Fruit fly (Drosophila melanogaster): ENCODE results near the gene Ncc69.

Ncc69 gene

dm6 chr3L:12405889-12406500, 14.8 kb upstream of the Ncc69 start:
- TF ChIP-seq CG17801 (GFP tag; optimal IDR thresholded peaks at IDR 0.05; ENCODE audit: partially characterized antibody) = no peak

- TF ChIP-seq CG17801 (GFP tag; optimal IDR thresholded peaks at IDR 0.05; ENCODE audit: partially characterized antibody) = no peak
Observed at dm6 chr3L:12401800-12402199, 10.6 kb upstream of the Ncc69 start, which contains the start of gene Smyd4-2. Gene Smyd4-2 (minus strand): TSS chr3L:12401935.

dm6 chr3L:12399171-12399570, 7.9 kb upstream of the Ncc69 start, which contains the start of gene CG32104:
Gene CG32104 (minus strand): TSS chr3L:12399322.
- TF ChIP-seq CG17801 (GFP tag; optimal IDR thresholded peaks at IDR 0.05; ENCODE audit: partially characterized antibody) = no peak

dm6 chr3L:12395871-12396270, 4.6 kb upstream of the Ncc69 start, which contains the start of gene Obp69a:
Gene Obp69a (plus strand): TSS chr3L:12396171.
- no peak for TF ChIP-seq CG17801 (GFP tag; optimal IDR thresholded peaks at IDR 0.05; ENCODE audit: partially characterized antibody)

dm6 chr3L:12392758-12393157, 1.5 kb upstream of the Ncc69 start:
- no peak for TF ChIP-seq CG17801 (GFP tag; optimal IDR thresholded peaks at IDR 0.05; ENCODE audit: partially characterized antibody)

dm6 chr3L:12392068-12392467, 824 bp upstream of the Ncc69 start:
- TF ChIP-seq CG17801 (GFP tag; optimal IDR thresholded peaks at IDR 0.05; ENCODE audit: partially characterized antibody) = no peak

dm6 chr3L:12387898-12388297, 3.3 kb downstream of the Ncc69 start:
- TF ChIP-seq CG17801 (GFP tag; optimal IDR thresholded peaks at IDR 0.05; ENCODE audit: partially characterized antibody) = no peak

- no peak for TF ChIP-seq CG17801 (GFP tag; optimal IDR thresholded peaks at IDR 0.05; ENCODE audit: partially characterized antibody)
Observed at dm6 chr3L:12387063-12387462, 4.2 kb downstream of the Ncc69 start.

- peak; percentile 1 for TF ChIP-seq CG17801 (GFP tag; optimal IDR thresholded peaks at IDR 0.05; ENCODE audit: partially characterized antibody)
Observed at dm6 chr3L:12380592-12380991, 10.7 kb downstream of the Ncc69 start.

dm6 chr3L:12374420-12374819, 16.8 kb downstream of the Ncc69 start:
- TF ChIP-seq CG17801 (GFP tag; optimal IDR thresholded peaks at IDR 0.05; ENCODE audit: partially characterized antibody) = no peak

- TF ChIP-seq CG17801 (GFP tag; optimal IDR thresholded peaks at IDR 0.05; ENCODE audit: partially characterized antibody) = no peak
Observed at dm6 chr3L:12363729-12364128, 27.5 kb downstream of the Ncc69 start.

- no peak for TF ChIP-seq CG17801 (GFP tag; optimal IDR thresholded peaks at IDR 0.05; ENCODE audit: partially characterized antibody)
Observed at dm6 chr3L:12351440-12351839, 39.8 kb downstream of the Ncc69 start, which contains the start of gene CrzR. Gene CrzR (minus strand): TSS chr3L:12351544.

dm6 chr3L:12350307-12350706, 40.9 kb downstream of the Ncc69 start:
- no peak for TF ChIP-seq CG17801 (GFP tag; optimal IDR thresholded peaks at IDR 0.05; ENCODE audit: partially characterized antibody)

- peak; percentile 9 for TF ChIP-seq CG17801 (GFP tag; optimal IDR thresholded peaks at IDR 0.05; ENCODE audit: partially characterized antibody)
Observed at dm6 chr3L:12336339-12336738, 54.9 kb downstream of the Ncc69 start, which contains the start of gene CG10418. Gene CG10418 (plus strand): TSS chr3L:12336676.

dm6 chr3L:12329549-12329948, 61.7 kb downstream of the Ncc69 start:
- TF ChIP-seq CG17801 (GFP tag; optimal IDR thresholded peaks at IDR 0.05; ENCODE audit: partially characterized antibody) = no peak

- TF ChIP-seq CG17801 (GFP tag; optimal IDR thresholded peaks at IDR 0.05; ENCODE audit: partially characterized antibody) = no peak
Observed at dm6 chr3L:12328781-12329282, 62.4 kb downstream of the Ncc69 start, which contains the start of gene Lmx1a. Gene Lmx1a (plus strand): TSS chr3L:12329232.

dm6 chr3L:12319782-12320181, 71.5 kb downstream of the Ncc69 start:
- TF ChIP-seq CG17801 (GFP tag; optimal IDR thresholded peaks at IDR 0.05; ENCODE audit: partially characterized antibody) = no peak
